Worm (Caenorhabditis elegans): ENCODE data around the gene F46C8.8.

F46C8.8 gene

ce11 chrX:7537742-7538268 is 16.4 kb downstream of the F46C8.8 start, which contains the start of gene dpy-7:
dpy-7 (minus strand) TSS chrX:7537792.
- TF ChIP-seq fos-1 (tag; optimal IDR thresholded peaks at IDR 0.05) (no peak), nhr-25 (tag; optimal IDR thresholded peaks at IDR 0.05) (no peak), crh-2 (tag; optimal IDR thresholded peaks at IDR 0.05) (no peak), nhr-77 (tag; optimal IDR thresholded peaks at IDR 0.05) (no peak), elt-1 (tag; optimal IDR thresholded peaks at IDR 0.05) (peak; percentile 65), nhr-21 (tag; optimal IDR thresholded peaks at IDR 0.05) (peak; percentile 35), ztf-4 (tag; optimal IDR thresholded peaks at IDR 0.05) (no peak), C34F6.9 (tag; optimal IDR thresholded peaks at IDR 0.05) (no peak), nhr-6 (tag; optimal IDR thresholded peaks at IDR 0.05) (no peak), nhr-10 (tag; optimal IDR thresholded peaks at IDR 0.05) (no peak), nhr-237 (tag; optimal IDR thresholded peaks at IDR 0.05) (no peak), sma-9 (GFP tag; optimal IDR thresholded peaks at IDR 0.05) (peak; percentile 4), sma-9 (tag; optimal IDR thresholded peaks at IDR 0.05) (no peak), Y55F3AM.14 (GFP tag; optimal IDR thresholded peaks at IDR 0.05) (no peak), blmp-1 (tag; optimal IDR thresholded peaks at IDR 0.05; ENCODE audit: insufficient read depth) (no peak), ZK546.5 (tag; optimal IDR thresholded peaks at IDR 0.05) (no peak), mab-5 (tag; optimal IDR thresholded peaks at IDR 0.05) (no peak), elt-3 (tag; optimal IDR thresholded peaks at IDR 0.05) (no peak), mbf-1 (tag; optimal IDR thresholded peaks at IDR 0.05) (no peak)

- TF ChIP-seq fos-1 (tag; optimal IDR thresholded peaks at IDR 0.05) (no peak), aly-2 (tag; optimal IDR thresholded peaks at IDR 0.05) (no peak), peb-1 (tag; optimal IDR thresholded peaks at IDR 0.05) (no peak), nhr-23 (tag; optimal IDR thresholded peaks at IDR 0.05) (no peak), nhr-6 (tag; optimal IDR thresholded peaks at IDR 0.05) (no peak), gmeb-1 (tag; optimal IDR thresholded peaks at IDR 0.05) (no peak), nhr-11 (tag; optimal IDR thresholded peaks at IDR 0.05) (no peak), crh-2 (tag; optimal IDR thresholded peaks at IDR 0.05) (no peak), mdl-1 (tag; optimal IDR thresholded peaks at IDR 0.05) (no peak)
Observed at ce11 chrX:7536869-7537268, 17.4 kb downstream of the F46C8.8 start.

ce11 chrX:7534454-7534853 is 19.8 kb downstream of the F46C8.8 start:
- TF ChIP-seq F13H6.1 (tag; optimal IDR thresholded peaks at IDR 0.05) (no peak), nhr-25 (tag; optimal IDR thresholded peaks at IDR 0.05) (no peak), sma-3 (GFP tag; optimal IDR thresholded peaks at IDR 0.05) (no peak), lin-11 (tag; optimal IDR thresholded peaks at IDR 0.05) (no peak), blmp-1 (tag; optimal IDR thresholded peaks at IDR 0.05; ENCODE audit: insufficient read depth) (no peak), ceh-16 (tag; optimal IDR thresholded peaks at IDR 0.05) (no peak), zag-1 (tag; optimal IDR thresholded peaks at IDR 0.05) (no peak), Y55F3AM.14 (GFP tag; optimal IDR thresholded peaks at IDR 0.05) (no peak)

ce11 chrX:7532632-7533031 is 21.6 kb downstream of the F46C8.8 start, which contains the start of gene ceh-14:
ceh-14 (minus strand) TSS chrX:7532732.
- TF ChIP-seq skn-1 (tag; optimal IDR thresholded peaks at IDR 0.05): no peak
- TF ChIP-seq nhr-129 (tag; optimal IDR thresholded peaks at IDR 0.05): no peak
- TF ChIP-seq mab-5 (tag; optimal IDR thresholded peaks at IDR 0.05): no peak
- TF ChIP-seq snpc-4 (tag; optimal IDR thresholded peaks at IDR 0.05): no peak
- TF ChIP-seq unc-62 (GFP tag; optimal IDR thresholded peaks at IDR 0.05): no peak
- no peak for TF ChIP-seq nhr-21 (tag; optimal IDR thresholded peaks at IDR 0.05)
- no peak for TF ChIP-seq dmd-4 (tag; optimal IDR thresholded peaks at IDR 0.05)
- TF ChIP-seq alr-1 (tag; optimal IDR thresholded peaks at IDR 0.05): no peak
- TF ChIP-seq aly-2 (tag; optimal IDR thresholded peaks at IDR 0.05): no peak
- TF ChIP-seq nhr-77 (tag; optimal IDR thresholded peaks at IDR 0.05): no peak
- TF ChIP-seq nhr-6 (tag; optimal IDR thresholded peaks at IDR 0.05): no peak
- TF ChIP-seq C34F6.9 (tag; optimal IDR thresholded peaks at IDR 0.05): no peak
- no peak for TF ChIP-seq peb-1 (tag; optimal IDR thresholded peaks at IDR 0.05)
- TF ChIP-seq sma-3 (GFP tag; optimal IDR thresholded peaks at IDR 0.05): no peak
- TF ChIP-seq lin-39 (tag; optimal IDR thresholded peaks at IDR 0.05): no peak
- TF ChIP-seq elt-1 (tag; optimal IDR thresholded peaks at IDR 0.05): no peak

All from whole organism, L2 larva.